Worm (Caenorhabditis elegans): ENCODE results near the gene ZK1307.4.

DNA sequence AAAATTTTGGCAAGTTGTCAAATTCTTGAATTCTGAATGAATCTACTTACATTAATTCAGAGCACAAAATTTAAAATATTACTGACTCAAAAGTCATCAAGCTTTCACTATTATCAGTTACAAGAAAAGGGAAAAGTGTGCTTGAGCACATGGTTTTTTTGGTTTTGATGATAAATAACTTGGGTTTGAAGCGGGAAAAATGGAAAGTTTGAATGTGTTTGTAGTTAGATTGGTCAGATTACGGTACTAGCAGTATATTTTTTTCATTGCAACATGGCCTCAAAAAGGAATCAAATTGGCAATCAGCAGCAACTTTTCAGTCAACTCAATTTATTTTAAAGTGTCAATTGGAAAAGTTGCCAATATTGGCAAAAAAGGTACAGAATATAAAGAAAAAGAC lies 46.9 kb downstream of the ZK1307.4 start:
- no peak for TF ChIP-seq sea-1 (GFP tag; conservative IDR thresholded peaks at IDR 0.05)
- no peak for TF ChIP-seq hnd-1 (tag; optimal IDR thresholded peaks at IDR 0.05)
